Worm (Caenorhabditis elegans) whole organism, young adult: ENCODE data around the gene ssp-32.

Experiments used
- B0336.3 ChIP-seq: fragments of 200-800 bp; sonication (Bioruptor generic); IDR thresholded peaks from 2 replicates; pipeline ENCODE4 v1.3.6; 2022; ENCODE audit warnings: missing genetic modification characterization, missing compliant biosample characterization
- C06A6.2 ChIP-seq: fragments of 200-800 bp; sonication (Bioruptor generic); conservative IDR thresholded peaks from 2 replicates; pipeline ENCODE4 v1.3.6; 2022; ENCODE audit warnings: missing genetic modification characterization, missing compliant biosample characterization
- C17E4.6 ChIP-seq: fragments of 200-800 bp; sonication (Bioruptor generic); IDR thresholded peaks from 2 replicates; pipeline ENCODE4 v1.3.6; 2022; ENCODE audit warnings: missing genetic modification reagents, missing genetic modification characterization, missing compliant biosample characterization
- D2030.7 ChIP-seq: fragments of 200-800 bp; sonication (Bioruptor generic); IDR thresholded peaks from 2 replicates; pipeline ENCODE4 v1.3.6; 2022; ENCODE audit warnings: missing genetic modification reagents, missing genetic modification characterization, missing compliant biosample characterization
- F22D6.2 ChIP-seq: sonication (generic microtip); optimal IDR thresholded peaks from 2 replicates; lab custom pipeline; 2016; ENCODE audit warnings: mild to moderate bottlenecking, missing genetic modification characterization, missing compliant biosample characterization
- F37B4.10 ChIP-seq: fragments of 200-800 bp; sonication (Bioruptor generic); IDR thresholded peaks from 2 replicates; pipeline ENCODE4 v1.3.6; 2022; ENCODE audit warnings: missing genetic modification characterization, missing compliant biosample characterization
- F39B2.1 ChIP-seq: fragments of 200-800 bp; sonication (Bioruptor generic); IDR thresholded peaks from 2 replicates; pipeline ENCODE4 v1.3.6; 2022; ENCODE audit warnings: missing genetic modification reagents, missing genetic modification characterization, missing compliant biosample characterization
- F52B5.7 ChIP-seq: sonication (generic microtip); optimal IDR thresholded peaks from 2 replicates; lab custom pipeline; 2016; ENCODE audit warnings: mild to moderate bottlenecking, missing genetic modification characterization, missing compliant biosample characterization
- K11D2.4 ChIP-seq: fragments of 200-800 bp; sonication (Bioruptor generic); IDR thresholded peaks from 2 replicates; pipeline ENCODE4 v1.3.6; 2022; ENCODE audit warnings: missing genetic modification reagents, missing genetic modification characterization, missing compliant biosample characterization
- K12H6.12 ChIP-seq: fragments of 200-800 bp; sonication (Bioruptor generic); optimal IDR thresholded peaks from 2 replicates; lab custom pipeline; 2018; ENCODE audit warnings: mild to moderate bottlenecking, missing genetic modification characterization, missing compliant biosample characterization
- T07F8.4 ChIP-seq: sonication (generic microtip); optimal IDR thresholded peaks from 2 replicates; lab custom pipeline; 2016; ENCODE audit warnings: mild to moderate bottlenecking, missing genetic modification characterization, moderate library complexity, missing compliant biosample characterization
- ZK185.1 ChIP-seq: sonication (generic microtip); optimal IDR thresholded peaks from 2 replicates; lab custom pipeline; 2016; ENCODE audit warnings: mild to moderate bottlenecking, missing genetic modification characterization, missing compliant biosample characterization; ENCODE audit not compliant: poor library complexity, severe bottlenecking
- ccch-3 ChIP-seq: fragments of 200-800 bp; sonication (Bioruptor generic); optimal IDR thresholded peaks from 2 replicates; lab custom pipeline; 2018; ENCODE audit warnings: mild to moderate bottlenecking, missing genetic modification characterization, missing compliant biosample characterization
- dox-1 ChIP-seq: fragments of 200-800 bp; sonication (Bioruptor generic); IDR thresholded peaks from 2 replicates; pipeline ENCODE4 v1.3.6; 2022; ENCODE audit warnings: missing genetic modification reagents, missing genetic modification characterization, missing compliant biosample characterization
- dpff-1 ChIP-seq: sonication (generic microtip); optimal IDR thresholded peaks from 2 replicates; lab custom pipeline; 2017; ENCODE audit warnings: mild to moderate bottlenecking, missing genetic modification characterization, missing compliant biosample characterization
- egl-18 ChIP-seq: fragments of 200-800 bp; sonication (Bioruptor generic); IDR thresholded peaks from 2 replicates; pipeline ENCODE4 v1.3.6; 2022; ENCODE audit warnings: missing genetic modification reagents, missing genetic modification characterization, missing compliant biosample characterization
- egrh-3 ChIP-seq: fragments of 200-800 bp; sonication (Bioruptor generic); IDR thresholded peaks from 2 replicates; pipeline ENCODE4 v1.3.6; 2022; ENCODE audit warnings: missing genetic modification reagents, missing genetic modification characterization, missing compliant biosample characterization
- hrde-1 ChIP-seq: sonication (generic microtip); optimal IDR thresholded peaks from 2 replicates; lab custom pipeline; 2016; ENCODE audit warnings: missing genetic modification characterization, mild to moderate bottlenecking, missing compliant biosample characterization, moderate library complexity, missing genotype, missing genetic modification reagents, borderline replicate concordance
- lag-1 ChIP-seq: fragments of 200-800 bp; sonication (Bioruptor generic); IDR thresholded peaks from 2 replicates; pipeline ENCODE4 v1.3.6; 2022; ENCODE audit warnings: missing genetic modification reagents, missing genetic modification characterization, missing compliant biosample characterization
- lin-26 ChIP-seq: fragments of 200-800 bp; sonication (Bioruptor generic); IDR thresholded peaks from 2 replicates; pipeline ENCODE4 v1.3.6; 2022; ENCODE audit warnings: missing genetic modification reagents, missing genetic modification characterization, missing compliant biosample characterization
- lin-54 ChIP-seq: fragments of 200-800 bp; sonication (Bioruptor generic); optimal IDR thresholded peaks from 2 replicates; lab custom pipeline; 2018; ENCODE audit warnings: mild to moderate bottlenecking, missing genetic modification characterization, missing compliant biosample characterization
- madf-3 ChIP-seq: fragments of 200-800 bp; sonication (Bioruptor generic); IDR thresholded peaks from 2 replicates; pipeline ENCODE4 v1.3.6; 2022; ENCODE audit warnings: missing genetic modification reagents, missing genetic modification characterization, missing compliant biosample characterization
- madf-6 ChIP-seq: fragments of 200-800 bp; sonication (Bioruptor generic); IDR thresholded peaks from 2 replicates; pipeline ENCODE4 v1.3.6; 2022; ENCODE audit warnings: missing genetic modification reagents, missing genetic modification characterization, missing compliant biosample characterization
- mxl-1 ChIP-seq: sonication (generic microtip); optimal IDR thresholded peaks from 2 replicates; lab custom pipeline; 2016; ENCODE audit warnings: missing genetic modification characterization, missing compliant biosample characterization
- nhr-27 ChIP-seq: fragments of 200-800 bp; sonication (Bioruptor generic); optimal IDR thresholded peaks from 2 replicates; lab custom pipeline; 2018; ENCODE audit warnings: mild to moderate bottlenecking, missing genetic modification characterization, moderate library complexity, missing compliant biosample characterization
- pbrm-1 ChIP-seq: fragments of 200-800 bp; sonication (Bioruptor generic); IDR thresholded peaks from 2 replicates; pipeline ENCODE4 v1.3.6; 2022; ENCODE audit warnings: missing genetic modification reagents, missing genetic modification characterization, missing compliant biosample characterization
- pha-4 ChIP-seq: fragments of 150-350 bp; sonication (generic microtip); optimal IDR thresholded peaks from 2 replicates; lab custom pipeline; 2014; ENCODE audit warnings: missing biosample characterization, missing genetic modification reagents, missing genetic modification characterization
- sdz-38 ChIP-seq: sonication (generic microtip); optimal IDR thresholded peaks from 2 replicates; lab custom pipeline; 2016; ENCODE audit warnings: missing genotype, missing genetic modification characterization, missing compliant biosample characterization
- snpc-1.1 ChIP-seq: sonication (generic microtip); optimal IDR thresholded peaks from 2 replicates; lab custom pipeline; 2017; ENCODE audit warnings: missing genetic modification characterization, mild to moderate bottlenecking, missing compliant biosample characterization, antibody characterized with exemption, moderate library complexity, missing genotype, missing genetic modification reagents; ENCODE audit not compliant: insufficient read depth
- snpc-3.4 ChIP-seq: sonication (generic microtip); optimal IDR thresholded peaks from 2 replicates; lab custom pipeline; 2017; ENCODE audit warnings: missing genetic modification characterization, mild to moderate bottlenecking, missing compliant biosample characterization, antibody characterized with exemption, moderate library complexity, missing genotype, missing genetic modification reagents
- snpc-4 ChIP-seq, 5 experiments: fragments of 150-350 bp in 1 of 5; sonication (generic microtip) in 4 of 5; optimal IDR thresholded peaks; 2 replicates each; lab custom pipeline; 2014 to 2018; ENCODE audit warnings: missing genetic modification characterization in 5 of 5, missing biosample characterization in 3 of 5, antibody characterized with exemption in 2 of 5, mild to moderate bottlenecking in 2 of 5, missing compliant biosample characterization in 2 of 5, missing genotype in 2 of 5, moderate library complexity in 2 of 5, missing genetic modification reagents in 1 of 5
- somi-1 ChIP-seq: fragments of 200-800 bp; sonication (Bioruptor generic); optimal IDR thresholded peaks from 2 replicates; lab custom pipeline; 2018; ENCODE audit warnings: mild to moderate bottlenecking, missing genetic modification characterization, missing compliant biosample characterization
- sptf-2 ChIP-seq: fragments of 200-800 bp; sonication (Bioruptor generic); optimal IDR thresholded peaks from 2 replicates; lab custom pipeline; 2018; ENCODE audit warnings: mild to moderate bottlenecking, missing genetic modification characterization, missing compliant biosample characterization
- xnd-1 ChIP-seq: sonication (generic microtip); optimal IDR thresholded peaks from 2 replicates; lab custom pipeline; 2016; ENCODE audit warnings: missing genotype, missing genetic modification reagents, missing genetic modification characterization, missing compliant biosample characterization

The ssp-32 gene

DNA sequence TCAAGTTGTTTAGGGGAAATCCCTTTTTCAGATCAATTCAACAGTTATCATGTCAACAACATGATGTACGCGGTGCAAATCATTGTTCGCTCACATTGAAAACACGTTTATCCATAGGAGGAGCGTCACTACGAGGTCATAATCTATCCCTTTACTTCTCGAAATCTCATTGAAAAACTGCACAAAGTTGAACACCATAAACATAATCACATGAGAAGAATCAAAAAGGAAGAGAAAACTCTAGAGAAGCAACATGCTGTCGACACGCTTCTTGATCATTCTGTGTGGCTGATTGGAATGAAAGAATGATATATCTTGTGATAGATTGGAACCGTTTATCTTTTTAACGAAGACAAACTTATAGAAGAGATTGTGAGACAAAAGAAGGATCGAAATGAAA lies 27.3 kb upstream of the ssp-32 start (continued):
- TF ChIP-seq lin-26 (GFP tag; lab: Robert Waterston, UW), result peak; percentile 48; the same call in 1 of the 2 replicates
- TF ChIP-seq B0336.3 (GFP tag; lab: Robert Waterston, UW), result no peak
- TF ChIP-seq nhr-27 (tag; lab: Kevin White, UChicago), result no peak
- TF ChIP-seq madf-3 (GFP tag; lab: Robert Waterston, UW), result no peak
- no peak for TF ChIP-seq F37B4.10 (GFP tag; lab: Robert Waterston, UW)
- 0 out of 2 replicates have a peak, but pooled peaks have one; percentile 19 for TF ChIP-seq C06A6.2 (GFP tag; lab: Robert Waterston, UW)
- TF ChIP-seq F39B2.1 (GFP tag; lab: Robert Waterston, UW), result no peak
- TF ChIP-seq K12H6.12 (tag; lab: Kevin White, UChicago), result no peak
- TF ChIP-seq snpc-1.1, result no peak
- no peak for TF ChIP-seq sptf-2 (GFP tag; lab: Kevin White, UChicago)
- no peak for TF ChIP-seq xnd-1 (tag; lab: Kevin White, UChicago)
- TF ChIP-seq somi-1 (GFP tag; lab: Kevin White, UChicago), result peak; percentile 96
- peak; percentile 75; the same call in 1 of the 2 replicates for TF ChIP-seq K11D2.4 (GFP tag; lab: Robert Waterston, UW)
- TF ChIP-seq F22D6.2 (tag; lab: Kevin White, UChicago), result peak; percentile 70
- TF ChIP-seq snpc-4 (GFP tag; optimal IDR thresholded peaks at IDR 0.05; lab: Kevin White, UChicago), result no peak
- no peak for TF ChIP-seq snpc-4 (tag; optimal IDR thresholded peaks at IDR 0.05; lab: Kevin White, UChicago)
- TF ChIP-seq C17E4.6 (GFP tag; lab: Robert Waterston, UW), result no peak
- TF ChIP-seq dpff-1 (tag; lab: Kevin White, UChicago), result no peak
- no peak for TF ChIP-seq D2030.7
- TF ChIP-seq pbrm-1, result no peak
- no peak for TF ChIP-seq snpc-3.4 (tag; lab: Kevin White, UChicago)
- no peak for TF ChIP-seq mxl-1 (tag; lab: Kevin White, UChicago)
- no peak for TF ChIP-seq dox-1 (GFP tag; lab: Robert Waterston, UW)
- TF ChIP-seq, all 124 proteins: peak for 15

DNA sequence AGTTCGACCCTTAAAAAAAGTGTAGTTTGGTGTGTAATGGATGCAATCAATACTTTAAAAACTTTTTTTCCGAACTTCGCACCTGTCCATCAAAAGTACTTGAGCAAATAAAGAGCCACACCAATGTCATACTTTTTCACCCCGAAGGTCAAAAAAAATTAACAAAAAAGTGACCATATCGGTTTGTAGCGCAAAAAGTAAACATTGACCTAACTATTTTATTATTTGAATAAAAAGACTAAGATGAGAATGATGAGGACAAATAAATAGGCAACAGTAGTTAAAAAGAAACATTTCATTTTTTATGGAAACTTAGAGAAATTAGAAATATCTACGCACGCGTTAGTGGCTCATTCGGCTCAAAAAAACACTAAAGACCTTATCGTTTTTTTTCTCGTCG lies 25.8 kb upstream of the ssp-32 start:
- TF ChIP-seq pha-4 (tag; lab: Kevin White, UChicago) (peak; percentile 38), sdz-38 (tag; lab: Kevin White, UChicago) (no peak)

ce11 chrIV:9872210-9872609 lies 23.0 kb upstream of the ssp-32 start:
- TF ChIP-seq snpc-4 (GFP tag; optimal IDR thresholded peaks at IDR 0.05; lab: Kevin White, UChicago) (no peak), snpc-4 (tag; optimal IDR thresholded peaks at IDR 0.05; lab: Kevin White, UChicago) (no peak), ccch-3 (GFP tag; lab: Kevin White, UChicago) (no peak), dpff-1 (tag; lab: Kevin White, UChicago) (no peak), ZK185.1 (tag; lab: Kevin White, UChicago) (no peak), hrde-1 (tag; lab: Kevin White, UChicago) (no peak), T07F8.4 (tag; lab: Kevin White, UChicago) (no peak), egrh-3 (no peak), lin-54 (no peak), F52B5.7 (no peak), madf-6 (GFP tag; lab: Robert Waterston, UW) (no peak), egl-18 (no peak), F37B4.10 (GFP tag; lab: Robert Waterston, UW) (no peak), lag-1 (GFP tag; lab: Robert Waterston, UW) (no peak)
- TF ChIP-seq, all 124 proteins: peak for 0
